Worm (Caenorhabditis elegans) whole organism, L1 larva: ENCODE data around the gene C53A5.9.

ENCODE experiments used
- nhr-11 ChIP-seq: fragments of 150-350 bp; optimal IDR thresholded peaks from 2 replicates; lab custom pipeline; 2014; ENCODE audit warnings: missing biosample characterization, missing genetic modification characterization
- nhr-28 ChIP-seq: fragments of 150-350 bp; optimal IDR thresholded peaks from 2 replicates; lab custom pipeline; 2014; ENCODE audit warnings: missing biosample characterization, missing genetic modification characterization

DNA sequence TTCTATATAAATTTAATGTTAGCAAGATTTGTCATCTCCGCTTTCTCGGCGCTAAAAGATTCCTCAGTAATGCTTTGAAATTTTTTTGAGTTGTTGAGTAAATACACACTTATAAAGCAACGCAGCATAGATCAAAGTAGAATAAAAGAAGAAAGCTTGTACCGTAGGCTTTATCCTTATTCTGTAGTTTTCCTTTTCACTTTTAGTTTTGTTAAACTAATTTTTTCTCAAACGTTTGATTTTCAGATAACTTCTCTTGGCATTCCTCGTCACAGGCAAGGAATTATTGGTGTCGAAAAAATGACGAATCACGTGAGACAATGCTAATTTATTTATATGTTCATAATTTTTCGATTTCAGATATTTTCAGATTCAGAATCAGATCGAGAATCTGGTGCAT, 3.9 kb upstream of the C53A5.9 start, which contains the start of gene C53A5.11:
- TF ChIP-seq nhr-11 (tag; lab: Kevin White, UChicago), result no peak
- TF ChIP-seq nhr-28 (tag; lab: Kevin White, UChicago), result no peak
